Worm (Caenorhabditis elegans): Measurements from ENCODE around the gene C32B5.13.

- TF ChIP-seq nhr-12 (tag; optimal IDR thresholded peaks at IDR 0.05), result no peak
- no peak for TF ChIP-seq nfya-1 (tag; optimal IDR thresholded peaks at IDR 0.05; ENCODE audit: insufficient read depth)
- TF ChIP-seq ama-1 (optimal IDR thresholded peaks at IDR 0.05), result no peak
- TF ChIP-seq mdl-1 (tag; optimal IDR thresholded peaks at IDR 0.05), result no peak
- TF ChIP-seq nhr-25 (tag; optimal IDR thresholded peaks at IDR 0.05), result no peak
- no peak for TF ChIP-seq lin-15B (tag; optimal IDR thresholded peaks at IDR 0.05)
- TF ChIP-seq fkh-2 (tag; optimal IDR thresholded peaks at IDR 0.05), result no peak
- TF ChIP-seq unc-62 (GFP tag; optimal IDR thresholded peaks at IDR 0.05), result no peak
Observed at ce11 chrII:961961-962360, at the start of gene C32B5.13.
